Fruit fly (Drosophila melanogaster) whole organism, embryonic: ENCODE results near the gene shf.

Experiments used
- Atf6 ChIP-seq: fragments of 200-800 bp; sonication (Bioruptor generic); IDR thresholded peaks from 2 replicates; pipeline ENCODE4 v1.3.6; 2022; ENCODE audit warnings: missing biosample characterization, missing genetic modification characterization
- Blimp-1 ChIP-seq: fragments of 200-800 bp; sonication (Bioruptor generic); optimal IDR thresholded peaks from 3 replicates; lab custom pipeline; 2018; ENCODE audit warnings: missing biosample characterization, missing genetic modification characterization, mild to moderate bottlenecking, moderate library complexity, missing genetic modification reagents
- CG10979 ChIP-seq: fragments of 200-800 bp; sonication (Bioruptor generic); optimal IDR thresholded peaks from 2 replicates; lab custom pipeline; 2018; ENCODE audit warnings: missing biosample characterization, mild to moderate bottlenecking, missing genetic modification characterization, moderate library complexity
- CG11696 ChIP-seq: fragments of 200-800 bp; sonication (Bioruptor generic); IDR thresholded peaks from 2 replicates; pipeline ENCODE4 v1.3.6; 2022; ENCODE audit warnings: missing biosample characterization, missing genetic modification characterization
- CG14050 ChIP-seq: fragments of 200-800 bp; sonication (Bioruptor generic); IDR thresholded peaks from 3 replicates; pipeline ENCODE4 v1.3.6; 2022; ENCODE audit warnings: missing biosample characterization, missing genetic modification characterization
- CG14441 ChIP-seq: fragments of 200-800 bp; sonication (Bioruptor generic); IDR thresholded peaks from 2 replicates; pipeline ENCODE4 v1.3.6; 2022; ENCODE audit warnings: missing biosample characterization, missing genetic modification characterization
- CG15011 ChIP-seq: fragments of 200-800 bp; sonication (Bioruptor generic); optimal IDR thresholded peaks from 3 replicates; lab custom pipeline; 2018; ENCODE audit warnings: missing biosample characterization, mild to moderate bottlenecking, missing genetic modification characterization
- CG15269 ChIP-seq: fragments of 200-800 bp; sonication (Bioruptor generic); optimal IDR thresholded peaks from 2 replicates; lab custom pipeline; 2018; ENCODE audit warnings: missing biosample characterization, mild to moderate bottlenecking, missing genetic modification characterization, moderate library complexity
- CG1529 ChIP-seq: fragments of 200-800 bp; sonication (Bioruptor generic); optimal IDR thresholded peaks from 3 replicates; lab custom pipeline; 2018; ENCODE audit warnings: missing biosample characterization, missing genetic modification characterization
- CG15514 ChIP-seq: fragments of 200-800 bp; sonication (Bioruptor generic); optimal IDR thresholded peaks from 3 replicates; lab custom pipeline; 2017; ENCODE audit warnings: missing biosample characterization, missing genetic modification characterization, mild to moderate bottlenecking, moderate library complexity, missing genetic modification reagents
- CG17612 ChIP-seq: fragments of 200-800 bp; sonication (Bioruptor generic); IDR thresholded peaks from 2 replicates; pipeline ENCODE4 v1.3.6; 2022; ENCODE audit warnings: missing biosample characterization, missing genetic modification characterization
- CG18599 ChIP-seq: fragments of 200-800 bp; sonication (Bioruptor generic); optimal IDR thresholded peaks from 3 replicates; lab custom pipeline; 2017; ENCODE audit warnings: missing biosample characterization, missing genetic modification characterization, mild to moderate bottlenecking, moderate library complexity, missing genetic modification reagents
- CG2120 ChIP-seq: fragments of 200-800 bp; sonication (Bioruptor generic); optimal IDR thresholded peaks from 3 replicates; lab custom pipeline; 2016; ENCODE audit warnings: missing biosample characterization, missing genetic modification characterization
- CG2199 ChIP-seq: fragments of 200-800 bp; sonication (Bioruptor generic); IDR thresholded peaks from 3 replicates; pipeline ENCODE4 v1.3.6; 2022; ENCODE audit warnings: missing biosample characterization, missing genetic modification characterization
- CG2712 ChIP-seq: fragments of 200-800 bp; optimal IDR thresholded peaks from 3 replicates; lab custom pipeline; 2019; ENCODE audit warnings: missing biosample characterization, mild to moderate bottlenecking, missing genetic modification characterization, moderate library complexity
- CG9797 ChIP-seq: fragments of 200-800 bp; sonication (Bioruptor generic); optimal IDR thresholded peaks from 3 replicates; lab custom pipeline; 2018; ENCODE audit warnings: missing biosample characterization, mild to moderate bottlenecking, missing genetic modification characterization
- CG9876 ChIP-seq: fragments of 200-800 bp; sonication (Bioruptor generic); optimal IDR thresholded peaks from 2 replicates; lab custom pipeline; 2016; ENCODE audit warnings: missing biosample characterization, missing genetic modification characterization
- Chrac-16 ChIP-seq: fragments of 200-800 bp; sonication (Bioruptor generic); optimal IDR thresholded peaks from 3 replicates; lab custom pipeline; 2016; ENCODE audit warnings: missing biosample characterization, missing genetic modification characterization
- Dll ChIP-seq: fragments of 200-800 bp; sonication (Bioruptor generic); IDR thresholded peaks from 4 replicates; pipeline ENCODE4 v1.3.6; 2022; ENCODE audit warnings: missing biosample characterization, missing genetic modification characterization; ENCODE audit not compliant: partially characterized antibody
- E2f1 ChIP-seq: fragments of 200-800 bp; sonication (Bioruptor generic); IDR thresholded peaks from 2 replicates; pipeline ENCODE4 v1.3.6; 2022; ENCODE audit warnings: missing biosample characterization, missing genetic modification characterization
- E2f2 ChIP-seq: fragments of 200-800 bp; sonication (Bioruptor generic); IDR thresholded peaks from 2 replicates; pipeline ENCODE4 v1.3.6; 2022; ENCODE audit warnings: missing biosample characterization, missing genetic modification characterization
- Eip74EF ChIP-seq, 2 experiments: fragments of 200-800 bp in 1 of 2; fragments of >200 bp in 1 of 2; sonication (Bioruptor generic) in 1 of 2; optimal IDR thresholded peaks; 2 replicates each; lab custom pipeline; 2017 to 2019; ENCODE audit warnings: missing biosample characterization in 2 of 2, missing genetic modification characterization in 2 of 2, mild to moderate bottlenecking in 1 of 2, moderate library complexity in 1 of 2
- Elba2 ChIP-seq: fragments of 200-800 bp; sonication (Bioruptor generic); optimal IDR thresholded peaks from 3 replicates; lab custom pipeline; 2016; ENCODE audit warnings: missing biosample characterization, missing genetic modification characterization
- Ets65A ChIP-seq: fragments of 200-800 bp; sonication (Bioruptor generic); peaks from one replicate; lab custom pipeline; 2016; ENCODE audit warnings: missing biosample characterization, missing genetic modification characterization
- Hmr ChIP-seq: fragments of 200-800 bp; sonication (Bioruptor generic); optimal IDR thresholded peaks from 3 replicates; lab custom pipeline; 2017; ENCODE audit warnings: mild to moderate bottlenecking, missing biosample characterization, missing genetic modification reagents, missing genetic modification characterization
- Lim3 ChIP-seq: fragments of 200-800 bp; sonication (Bioruptor generic); IDR thresholded peaks from 2 replicates; pipeline ENCODE4 v1.3.6; 2022; ENCODE audit warnings: missing biosample characterization, missing genetic modification characterization
- Med ChIP-seq: fragments of 200-800 bp; sonication (Bioruptor generic); peaks from one replicate; lab custom pipeline; 2016; ENCODE audit warnings: missing biosample characterization, missing genetic modification characterization, mild to moderate bottlenecking, inconsistent platforms, moderate library complexity
- Myb ChIP-seq: fragments of 200-800 bp; sonication (Bioruptor generic); optimal IDR thresholded peaks from 2 replicates; lab custom pipeline; 2016; ENCODE audit warnings: missing biosample characterization, missing genetic modification characterization
- Usf ChIP-seq: fragments of 200-800 bp; sonication (Bioruptor generic); optimal IDR thresholded peaks from 2 replicates; lab custom pipeline; 2017; ENCODE audit warnings: missing genotype, missing biosample characterization, missing genetic modification characterization
- Xrp1 ChIP-seq: fragments of 200-800 bp; sonication (Bioruptor generic); IDR thresholded peaks from 2 replicates; pipeline ENCODE4 v1.3.6; 2022; ENCODE audit warnings: missing biosample characterization, missing genetic modification characterization
- br ChIP-seq: fragments of >200 bp; optimal IDR thresholded peaks from 2 replicates; lab custom pipeline; 2017
- ci ChIP-seq: fragments of 200-800 bp; sonication (Bioruptor generic); IDR thresholded peaks from 3 replicates; pipeline ENCODE4 v1.3.6; 2022; ENCODE audit warnings: missing biosample characterization, missing genetic modification characterization
- eve ChIP-seq, 2 experiments: fragments of >200 bp; optimal IDR thresholded peaks; 2 replicates each; lab custom pipeline; 2017; ENCODE audit warnings: missing biosample characterization in 2 of 2, missing genetic modification characterization in 2 of 2
- ewg ChIP-seq: fragments of 200-800 bp; sonication (Bioruptor generic); optimal IDR thresholded peaks from 3 replicates; lab custom pipeline; 2017; ENCODE audit warnings: mild to moderate bottlenecking, missing biosample characterization, missing genetic modification reagents, missing genetic modification characterization
- eyg ChIP-seq: fragments of 200-800 bp; sonication (Bioruptor generic); optimal IDR thresholded peaks from 3 replicates; lab custom pipeline; 2016; ENCODE audit warnings: missing biosample characterization, missing genetic modification characterization
- gcm2 ChIP-seq: fragments of 200-800 bp; sonication (Bioruptor generic); optimal IDR thresholded peaks from 2 replicates; lab custom pipeline; 2016; ENCODE audit warnings: missing biosample characterization, missing genetic modification characterization
- gem ChIP-seq: fragments of 200-800 bp; sonication (Bioruptor generic); optimal IDR thresholded peaks from 2 replicates; lab custom pipeline; 2019; ENCODE audit warnings: missing biosample characterization, mild to moderate bottlenecking, missing genetic modification characterization, moderate library complexity
- hth ChIP-seq: fragments of >200 bp; optimal IDR thresholded peaks from 2 replicates; lab custom pipeline; 2017; ENCODE audit warnings: inconsistent platforms
- nerfin-1 ChIP-seq: fragments of 200-800 bp; sonication (Bioruptor generic); optimal IDR thresholded peaks from 3 replicates; lab custom pipeline; 2019; ENCODE audit warnings: missing biosample characterization, mild to moderate bottlenecking, missing genetic modification characterization, moderate library complexity
- p53 ChIP-seq: fragments of 200-800 bp; sonication (Bioruptor generic); optimal IDR thresholded peaks from 2 replicates; lab custom pipeline; 2016; ENCODE audit warnings: missing biosample characterization, missing genetic modification characterization
- pho ChIP-seq: fragments of 200-800 bp; sonication (Bioruptor generic); optimal IDR thresholded peaks from 2 replicates; lab custom pipeline; 2016; ENCODE audit warnings: missing biosample characterization, missing genetic modification characterization
- prd ChIP-seq, 3 experiments: fragments of >200 bp in 2 of 3; fragments of 200-800 bp in 1 of 3; sonication (Bioruptor generic) in 1 of 3; optimal IDR thresholded peaks in 2 of 3; IDR thresholded peaks in 1 of 3; 2 replicates in 2 of 3; 3 replicates in 1 of 3; pipeline versions ENCODE4 v1.3.6 to Lab custom; 2017 to 2022; ENCODE audit warnings: missing biosample characterization in 1 of 3, missing genetic modification characterization in 1 of 3
- pum ChIP-seq: fragments of 200-800 bp; sonication (Bioruptor generic); optimal IDR thresholded peaks from 2 replicates; lab custom pipeline; 2016; ENCODE audit warnings: missing biosample characterization, missing genetic modification characterization
- ranshi ChIP-seq: fragments of 200-800 bp; sonication (Bioruptor generic); IDR thresholded peaks from 2 replicates; pipeline ENCODE4 v1.3.6; 2022; ENCODE audit warnings: missing biosample characterization, missing genetic modification characterization
- row ChIP-seq: fragments of 200-800 bp; sonication (Bioruptor generic); IDR thresholded peaks from 3 replicates; pipeline ENCODE4 v1.3.6; 2022; ENCODE audit warnings: missing biosample characterization, missing genetic modification characterization
- sens ChIP-seq: fragments of 200-800 bp; sonication (Bioruptor generic); peaks from one replicate; lab custom pipeline; 2016; ENCODE audit warnings: missing biosample characterization, missing genetic modification characterization
- sima ChIP-seq: fragments of 200-800 bp; sonication (Bioruptor generic); optimal IDR thresholded peaks from 2 replicates; lab custom pipeline; 2016; ENCODE audit warnings: missing biosample characterization, missing genetic modification characterization
- slou ChIP-seq: fragments of 200-800 bp; sonication (Bioruptor generic); optimal IDR thresholded peaks from 3 replicates; lab custom pipeline; 2016; ENCODE audit warnings: missing biosample characterization, missing genetic modification characterization
- sob ChIP-seq: fragments of 200-800 bp; sonication (Bioruptor generic); IDR thresholded peaks from 2 replicates; pipeline ENCODE4 v1.3.6; 2022; ENCODE audit warnings: missing biosample characterization, missing genetic modification characterization
- zfh1 ChIP-seq: fragments of 200-800 bp; sonication (Bioruptor generic); IDR thresholded peaks from 3 replicates; pipeline ENCODE4 v1.3.6; 2022; ENCODE audit warnings: missing biosample characterization, missing genetic modification characterization

shf gene

dm6 chrX:6743192-6743591, 36.3 kb downstream of the shf start:
- TF ChIP-seq CG17612 (GFP tag; lab: Robert Waterston, UW) = no peak
- TF ChIP-seq Eip74EF (GFP tag; optimal IDR thresholded peaks at IDR 0.05; lab: Kevin White, UChicago) = no peak
- no peak for TF ChIP-seq prd (optimal IDR thresholded peaks at IDR 0.05; lab: Kevin White, UChicago)
- 0 out of 3 replicates have a peak, but pooled peaks have one; percentile 14 for TF ChIP-seq prd (GFP tag; IDR thresholded peaks at IDR 0.05; lab: Robert Waterston, UW)
- peak; percentile 55 for TF ChIP-seq CG14441 (GFP tag; lab: Robert Waterston, UW)
- TF ChIP-seq CG2712 = peak; percentile 11
- peak; percentile 14 for TF ChIP-seq CG2120
- peak; percentile 49 for TF ChIP-seq sens (GFP tag; lab: Kevin White, UChicago)
- no peak for TF ChIP-seq pho (GFP tag; lab: Kevin White, UChicago)
- TF ChIP-seq Xrp1 (GFP tag; lab: Robert Waterston, UW) = peak; percentile 7; the same call in 1 of the 2 replicates
- TF ChIP-seq CG10979 (tag; lab: Kevin White, UChicago) = no peak
- no peak for TF ChIP-seq Hmr
- TF ChIP-seq Atf6 (GFP tag; lab: Robert Waterston, UW) = 0 out of 2 replicates have a peak, but pooled peaks have one; percentile 8
- TF ChIP-seq Elba2 (GFP tag; lab: Kevin White, UChicago) = peak; percentile 42
- peak; percentile 69 for TF ChIP-seq CG11696 (GFP tag; lab: Robert Waterston, UW)
- TF ChIP-seq Ets65A (GFP tag; lab: Kevin White, UChicago) = peak; percentile 23
- peak; percentile 33; the same call in 2 of the 3 replicates for TF ChIP-seq row
- 0 out of 3 replicates have a peak, but pooled peaks have one; percentile 30 for TF ChIP-seq ci (GFP tag; lab: Robert Waterston, UW)
- TF ChIP-seq gem (tag; lab: Kevin White, UChicago) = peak; percentile 11
- peak; percentile 6; the same call in 1 of the 2 replicates for TF ChIP-seq sob (GFP tag; lab: Robert Waterston, UW)
- TF ChIP-seq, all 482 proteins: peak for 14

dm6 chrX:6741184-6741586, 38.3 kb downstream of the shf start:
- TF ChIP-seq eve (GFP tag; optimal IDR thresholded peaks at IDR 0.05; lab: Kevin White, UChicago) = no peak
- TF ChIP-seq Usf = no peak
- no peak for TF ChIP-seq hth (lab: Kevin White, UChicago)
- peak; percentile 77 for TF ChIP-seq Hmr
- TF ChIP-seq br (lab: Kevin White, UChicago) = no peak
- peak; percentile 17; the same call in 1 of the 3 replicates for TF ChIP-seq CG14050 (GFP tag; lab: Robert Waterston, UW)
- TF ChIP-seq CG9876 (GFP tag; lab: Kevin White, UChicago) = no peak
- TF ChIP-seq CG18599 (GFP tag; lab: Kevin White, UChicago) = peak; percentile 40
- peak; percentile 13 for TF ChIP-seq p53 (GFP tag; lab: Kevin White, UChicago)
- TF ChIP-seq CG15269 (tag; lab: Kevin White, UChicago) = peak; percentile 45
- TF ChIP-seq CG15011 (GFP tag; lab: Kevin White, UChicago) = no peak
- TF ChIP-seq gcm2 (GFP tag; lab: Kevin White, UChicago) = peak; percentile 23
- peak; percentile 99 for TF ChIP-seq E2f2
- TF ChIP-seq Blimp-1 (GFP tag; lab: Kevin White, UChicago) = peak; percentile 10
- peak; percentile 94 for TF ChIP-seq Myb
- peak; percentile 72 for TF ChIP-seq Dll (GFP tag; lab: Robert Waterston, UW)
- TF ChIP-seq ewg (GFP tag; lab: Kevin White, UChicago) = peak; percentile 54
- no peak for TF ChIP-seq nerfin-1
- peak; percentile 57 for TF ChIP-seq CG2120
- peak; percentile 82 for TF ChIP-seq CG15514 (GFP tag; lab: Kevin White, UChicago)
- peak; percentile 19 for TF ChIP-seq Chrac-16 (GFP tag; lab: Kevin White, UChicago)
- TF ChIP-seq CG1529 (GFP tag; lab: Kevin White, UChicago) = no peak
- TF ChIP-seq slou (GFP tag; lab: Kevin White, UChicago) = peak; percentile 38
- peak; percentile 95 for TF ChIP-seq Med
- TF ChIP-seq E2f1 (GFP tag; lab: Robert Waterston, UW) = peak; percentile 70
- peak; percentile 14 for TF ChIP-seq eyg (GFP tag; lab: Kevin White, UChicago)
- TF ChIP-seq zfh1 = peak; percentile 47; the same call in 2 of the 3 replicates
- peak; percentile 42 for TF ChIP-seq pum (GFP tag; lab: Kevin White, UChicago)
- TF ChIP-seq ranshi (GFP tag; lab: Robert Waterston, UW) = peak; percentile 55
- TF ChIP-seq Lim3 (GFP tag; lab: Robert Waterston, UW) = no peak
- TF ChIP-seq sima = no peak
- TF ChIP-seq CG2199 (GFP tag; lab: Robert Waterston, UW) = peak; percentile 54; the same call in 1 of the 3 replicates
- TF ChIP-seq CG9797 = peak; percentile 52
